Worm (Caenorhabditis elegans): ENCODE measurements around the gene F15H10.7.

Gene F15H10.7

ce11 chrV:10426253-10426652 is 20.0 kb upstream of the F15H10.7 start, which contains the start of gene apc-10:
Gene apc-10 (minus strand): TSS chrV:10426353.
- TF ChIP-seq ztf-7 (tag; optimal IDR thresholded peaks at IDR 0.05) (no peak), ZK337.2 (GFP tag; IDR thresholded peaks at IDR 0.05) (no peak), duxl-1 (tag; optimal IDR thresholded peaks at IDR 0.05; ENCODE audit: poor library complexity) (no peak), fos-1 (tag; optimal IDR thresholded peaks at IDR 0.05) (no peak), nhr-41 (GFP tag; IDR thresholded peaks at IDR 0.05) (no peak), pha-4 (GFP tag; IDR thresholded peaks at IDR 0.05) (no peak), pha-4 (tag; optimal IDR thresholded peaks at IDR 0.05) (no peak), mxl-2 (GFP tag; conservative IDR thresholded peaks at IDR 0.05) (no peak), T20F7.1 (GFP tag; optimal IDR thresholded peaks at IDR 0.05) (no peak)

ce11 chrV:10425098-10425497 is 18.9 kb upstream of the F15H10.7 start, which contains the start of gene col-12:
Gene col-12 (minus strand): TSS chrV:10425198.
- no peak for TF ChIP-seq ceh-28 (tag; optimal IDR thresholded peaks at IDR 0.05)
- TF ChIP-seq unc-62 (GFP tag; optimal IDR thresholded peaks at IDR 0.05 in 1 of 2): no peak
- no peak for TF ChIP-seq unc-62 (tag; optimal IDR thresholded peaks at IDR 0.05)
- TF ChIP-seq nhr-11 (tag; optimal IDR thresholded peaks at IDR 0.05): no peak
- TF ChIP-seq mdt-29 (GFP tag; IDR thresholded peaks at IDR 0.05): no peak
- no peak for TF ChIP-seq Y5F2A.4 (GFP tag; optimal IDR thresholded peaks at IDR 0.05)
- no peak for TF ChIP-seq mxl-3 (GFP tag; optimal IDR thresholded peaks at IDR 0.05)
- no peak for TF ChIP-seq mep-1 (tag; optimal IDR thresholded peaks at IDR 0.05)
- no peak for TF ChIP-seq ZK337.2 (GFP tag; IDR thresholded peaks at IDR 0.05)
- no peak for TF ChIP-seq D1046.2 (GFP tag; IDR thresholded peaks at IDR 0.05)
- no peak for TF ChIP-seq zfp-3 (GFP tag; conservative IDR thresholded peaks at IDR 0.05)
- TF ChIP-seq snpc-1.2 (GFP tag; IDR thresholded peaks at IDR 0.05): no peak
- no peak for TF ChIP-seq hlh-11 (tag; optimal IDR thresholded peaks at IDR 0.05)
- TF ChIP-seq saeg-2 (GFP tag; IDR thresholded peaks at IDR 0.05): no peak
- TF ChIP-seq ceh-32 (tag; optimal IDR thresholded peaks at IDR 0.05; ENCODE audit: poor library complexity): no peak
- no peak for TF ChIP-seq ces-1 (GFP tag; optimal IDR thresholded peaks at IDR 0.05)

ce11 chrV:10423968-10424367 is 17.8 kb upstream of the F15H10.7 start:
- peak; percentile 97 for TF ChIP-seq set-16 (GFP tag; IDR thresholded peaks at IDR 0.05)
- TF ChIP-seq ceh-20 (GFP tag; IDR thresholded peaks at IDR 0.05): peak; percentile 48; the same call in 1 of the 2 replicates
- TF ChIP-seq madf-5 (GFP tag; IDR thresholded peaks at IDR 0.05): 0 out of 4 replicates have a peak, but pooled peaks of 1 of the 2 experiments have one; percentile 51
- peak; percentile 49 for TF ChIP-seq ctbp-1 (GFP tag; IDR thresholded peaks at IDR 0.05)

- no peak for TF ChIP-seq daf-19 (GFP tag; conservative IDR thresholded peaks at IDR 0.05)
- peak; percentile 4 for TF ChIP-seq cey-2 (tag; optimal IDR thresholded peaks at IDR 0.05; ENCODE audit: borderline replicate concordance, insufficient read depth)
- TF ChIP-seq T26A8.4 (GFP tag; IDR thresholded peaks at IDR 0.05): peak; percentile 62; the same call in 1 of the 2 replicates
- TF ChIP-seq T20F7.1 (GFP tag; optimal IDR thresholded peaks at IDR 0.05): peak; percentile 6
- TF ChIP-seq egl-43 (GFP tag; IDR thresholded peaks at IDR 0.05): no peak
- peak in 1 of 2 experiments; percentile 66 for TF ChIP-seq unc-62 (GFP tag; optimal IDR thresholded peaks at IDR 0.05 in 1 of 2)
- TF ChIP-seq unc-62 (tag; optimal IDR thresholded peaks at IDR 0.05): no peak
Measured at ce11 chrV:10423511-10423910, 17.3 kb upstream of the F15H10.7 start.

ce11 chrV:10421802-10422201 is 15.6 kb upstream of the F15H10.7 start, which contains the start of gene col-13:
Gene col-13 (minus strand): TSS chrV:10421902.
- no peak for TF ChIP-seq nhr-11 (tag; optimal IDR thresholded peaks at IDR 0.05)
- TF ChIP-seq lin-13 (GFP tag; optimal IDR thresholded peaks at IDR 0.05): no peak
- TF ChIP-seq arid-1 (GFP tag; conservative IDR thresholded peaks at IDR 0.05): no peak
- TF ChIP-seq daf-16 (GFP tag; optimal IDR thresholded peaks at IDR 0.05): no peak
- no peak for TF ChIP-seq daf-16 (tag; optimal IDR thresholded peaks at IDR 0.05)
- no peak for TF ChIP-seq lim-7 (GFP tag; IDR thresholded peaks at IDR 0.05)
- no peak for TF ChIP-seq skn-1 (tag; optimal IDR thresholded peaks at IDR 0.05)

Data from whole organism, L4 larva.